Fruit fly (Drosophila melanogaster): ENCODE data around the gene CG3552.

Gene CG3552

dm6 chr3L:9505007-9505712 is 49.0 kb downstream of the CG3552 start, which contains the start of gene path (continued):
- TF ChIP-seq sug (tag; optimal IDR thresholded peaks at IDR 0.05) (peak; percentile 9), lmd (GFP tag; IDR thresholded peaks at IDR 0.05) (no peak), Ets97D (GFP tag; optimal IDR thresholded peaks at IDR 0.05) (no peak), Blimp-1 (GFP tag; optimal IDR thresholded peaks at IDR 0.05) (peak; percentile 66), jumu (GFP tag; optimal IDR thresholded peaks at IDR 0.05) (no peak), MTF-1 (GFP tag; optimal IDR thresholded peaks at IDR 0.05; ENCODE audit: borderline replicate concordance) (peak; percentile 49), Ets65A (GFP tag) (no peak), row (GFP tag; IDR thresholded peaks at IDR 0.05) (peak; percentile 60), pho (GFP tag; optimal IDR thresholded peaks at IDR 0.05) (no peak), luna (GFP tag; optimal IDR thresholded peaks at IDR 0.05) (no peak), CG14441 (GFP tag; IDR thresholded peaks at IDR 0.05) (peak; percentile 25; the same call in 1 of the 2 replicates), CG1832 (GFP tag; optimal IDR thresholded peaks at IDR 0.05) (no peak), CG7372 (GFP tag; IDR thresholded peaks at IDR 0.05) (no peak), CG1792 (GFP tag; optimal IDR thresholded peaks at IDR 0.05) (no peak), HLH4C (GFP tag; IDR thresholded peaks at IDR 0.05; ENCODE audit: partially characterized antibody) (no peak; the same call in 2 of the 3 replicates)

dm6 chr3L:9505713-9506062 is 49.6 kb downstream of the CG3552 start:
- TF ChIP-seq CG4328 (GFP tag; optimal IDR thresholded peaks at IDR 0.05) (no peak), oc (tag; optimal IDR thresholded peaks at IDR 0.05) (no peak), MESR4 (GFP tag; optimal IDR thresholded peaks at IDR 0.05) (no peak), org-1 (GFP tag; optimal IDR thresholded peaks at IDR 0.05) (no peak), CG8281 (tag; optimal IDR thresholded peaks at IDR 0.05) (no peak), CG7928 (GFP tag; optimal IDR thresholded peaks at IDR 0.05) (no peak), HLHmδ (GFP tag; optimal IDR thresholded peaks at IDR 0.05) (no peak), sc (optimal IDR thresholded peaks at IDR 0.05) (no peak), sc (GFP tag; optimal IDR thresholded peaks at IDR 0.05) (no peak), en (GFP tag; optimal IDR thresholded peaks at IDR 0.05) (no peak), CG7839 (tag; optimal IDR thresholded peaks at IDR 0.05) (no peak), dpn (GFP tag; optimal IDR thresholded peaks at IDR 0.05) (no peak), fd3F (GFP tag; optimal IDR thresholded peaks at IDR 0.05) (no peak), crc (GFP tag; optimal IDR thresholded peaks at IDR 0.05) (peak; percentile 16), Trl (optimal IDR thresholded peaks at IDR 0.05) (peak; percentile 9 to 21), Trl (GFP tag; optimal IDR thresholded peaks at IDR 0.05) (no peak), BtbVII (GFP tag; optimal IDR thresholded peaks at IDR 0.05) (no peak), Sox102F (GFP tag; optimal IDR thresholded peaks at IDR 0.05) (no peak), Xbp1 (GFP tag; optimal IDR thresholded peaks at IDR 0.05) (no peak), dimm (GFP tag; IDR thresholded peaks at IDR 0.05) (no peak), tll (GFP tag; optimal IDR thresholded peaks at IDR 0.05) (no peak), sens (GFP tag) (peak; percentile 26), CG10321 (GFP tag; IDR thresholded peaks at IDR 0.05) (peak; percentile 69; the same call in 1 of the 2 replicates), nerfin-2 (GFP tag; IDR thresholded peaks at IDR 0.05; ENCODE audit: partially characterized antibody) (no peak), PHDP (tag; optimal IDR thresholded peaks at IDR 0.05) (no peak), CG11696 (GFP tag; IDR thresholded peaks at IDR 0.05) (no peak), crp (GFP tag; optimal IDR thresholded peaks at IDR 0.05) (no peak), CG3163 (GFP tag; optimal IDR thresholded peaks at IDR 0.05) (peak; percentile 83), CG17361 (GFP tag; IDR thresholded peaks at IDR 0.05) (peak; percentile 46; the same call in 2 of the 3 replicates), CG4424 (GFP tag; optimal IDR thresholded peaks at IDR 0.05) (no peak), CG4360 (GFP tag; IDR thresholded peaks at IDR 0.05) (no peak), CG13894 (tag; optimal IDR thresholded peaks at IDR 0.05) (peak; percentile 29), Dad (GFP tag; optimal IDR thresholded peaks at IDR 0.05) (no peak), Sox100B (GFP tag; optimal IDR thresholded peaks at IDR 0.05) (peak; percentile 61), NC2α (GFP tag; optimal IDR thresholded peaks at IDR 0.05) (no peak)

Measured in whole organism, embryonic.